Worm (Caenorhabditis elegans): ENCODE measurements around the gene npr-13.

DNA sequence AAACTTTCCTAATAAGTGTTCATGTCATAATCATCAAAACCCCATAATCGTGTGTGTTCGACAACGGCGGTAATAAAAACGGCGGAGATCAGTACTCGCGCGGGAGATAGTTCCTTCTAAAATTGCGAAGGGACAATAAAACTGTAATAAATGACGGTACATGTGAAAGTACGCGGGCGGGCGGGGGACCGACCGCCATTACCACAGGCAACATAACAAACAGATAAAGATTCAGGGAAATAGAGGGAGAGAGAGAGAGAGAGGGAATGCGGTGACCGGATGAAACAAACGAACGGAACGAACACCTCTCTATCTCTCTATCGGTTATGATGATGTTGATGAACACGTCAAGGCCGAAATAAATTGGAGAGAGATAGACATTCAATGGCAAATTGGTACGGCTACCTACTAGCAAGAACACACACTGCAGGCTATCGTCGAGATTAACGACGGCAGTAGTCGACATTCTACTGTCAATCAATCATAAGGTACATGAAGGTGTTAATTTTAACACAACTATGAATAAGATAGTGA is 52.1 kb downstream of the npr-13 start:
- TF ChIP-seq ceh-82 (tag; optimal IDR thresholded peaks at IDR 0.05), result no peak
- TF ChIP-seq mep-1 (tag; optimal IDR thresholded peaks at IDR 0.05), result no peak
- TF ChIP-seq nhr-77 (tag; optimal IDR thresholded peaks at IDR 0.05), result no peak
- TF ChIP-seq unc-62 (GFP tag; optimal IDR thresholded peaks at IDR 0.05), result no peak
- TF ChIP-seq lin-35 (GFP tag; optimal IDR thresholded peaks at IDR 0.05), result no peak
- TF ChIP-seq hlh-17 (GFP tag; optimal IDR thresholded peaks at IDR 0.05; ENCODE audit: borderline replicate concordance), result no peak

All from whole organism, L1 larva.